Worm (Caenorhabditis elegans) whole organism, L3 larva: ENCODE results near the gene dhs-27.

Experiments
- ama-1 ChIP-seq: fragments of 150-350 bp; optimal IDR thresholded peaks from 2 replicates; lab custom pipeline; 2018
- fos-1 ChIP-seq: fragments of 150-350 bp; optimal IDR thresholded peaks from 2 replicates; lab custom pipeline; 2014; ENCODE audit warnings: missing biosample characterization, missing genetic modification characterization
- nhr-28 ChIP-seq: fragments of 150-350 bp; optimal IDR thresholded peaks from 2 replicates; lab custom pipeline; 2014; ENCODE audit warnings: missing biosample characterization, missing genetic modification characterization
- nhr-77 ChIP-seq: fragments of 150-350 bp; optimal IDR thresholded peaks from 2 replicates; lab custom pipeline; 2014; ENCODE audit warnings: missing biosample characterization, missing genetic modification characterization
- pqm-1 ChIP-seq: fragments of 150-350 bp; optimal IDR thresholded peaks from 2 replicates; lab custom pipeline; 2017; ENCODE audit warnings: missing biosample characterization, missing genetic modification characterization, inconsistent platforms
- zag-1 ChIP-seq: fragments of 150-350 bp; optimal IDR thresholded peaks from 2 replicates; lab custom pipeline; 2014; ENCODE audit warnings: missing biosample characterization, missing genetic modification characterization

- TF ChIP-seq fos-1 (tag; lab: Kevin White, UChicago) = no peak
- TF ChIP-seq zag-1 = no peak
- no peak for TF ChIP-seq ama-1
- TF ChIP-seq pqm-1 (tag; lab: Kevin White, UChicago) = no peak
- no peak for TF ChIP-seq nhr-28 (tag; lab: Kevin White, UChicago)
- no peak for TF ChIP-seq nhr-77 (tag; lab: Kevin White, UChicago)
Observed at ce11 chrX:3393562-3393961, 20.9 kb downstream of the dhs-27 start, which contains the start of gene slcf-2.
